Worm (Caenorhabditis elegans): ENCODE results near the gene T28C12.6.
A peak's percentile ranks its signal among the peaks of the same experiment; 100 is the strongest.

- TF ChIP-seq swsn-7 (tag; optimal IDR thresholded peaks at IDR 0.05) (no peak), fkh-10 (GFP tag; optimal IDR thresholded peaks at IDR 0.05) (no peak), nhr-237 (tag; optimal IDR thresholded peaks at IDR 0.05) (no peak), skn-1 (tag; optimal IDR thresholded peaks at IDR 0.05) (no peak), unc-30 (tag; optimal IDR thresholded peaks at IDR 0.05) (no peak), efl-1 (optimal IDR thresholded peaks at IDR 0.05) (no peak), efl-1 (GFP tag; optimal IDR thresholded peaks at IDR 0.05 in 1 of 2) (peak in 1 of 2 experiments; percentile 82), ztf-11 (tag; optimal IDR thresholded peaks at IDR 0.05) (no peak), fos-1 (tag; optimal IDR thresholded peaks at IDR 0.05) (no peak), unc-130 (tag; optimal IDR thresholded peaks at IDR 0.05) (peak; percentile 6), ceh-82 (tag; optimal IDR thresholded peaks at IDR 0.05) (no peak), ama-1 (optimal IDR thresholded peaks at IDR 0.05) (no peak), mef-2 (tag; optimal IDR thresholded peaks at IDR 0.05) (no peak), unc-86 (tag; optimal IDR thresholded peaks at IDR 0.05) (no peak)
Measured at ce11 chrV:6349597-6349996, 13.7 kb upstream of the T28C12.6 start.

All from whole organism, L1 larva.